Worm (Caenorhabditis elegans): ENCODE measurements around the gene ztf-22.
A peak's percentile ranks its signal among the peaks of the same experiment; 100 is the strongest.

ztf-22 gene

DNA sequence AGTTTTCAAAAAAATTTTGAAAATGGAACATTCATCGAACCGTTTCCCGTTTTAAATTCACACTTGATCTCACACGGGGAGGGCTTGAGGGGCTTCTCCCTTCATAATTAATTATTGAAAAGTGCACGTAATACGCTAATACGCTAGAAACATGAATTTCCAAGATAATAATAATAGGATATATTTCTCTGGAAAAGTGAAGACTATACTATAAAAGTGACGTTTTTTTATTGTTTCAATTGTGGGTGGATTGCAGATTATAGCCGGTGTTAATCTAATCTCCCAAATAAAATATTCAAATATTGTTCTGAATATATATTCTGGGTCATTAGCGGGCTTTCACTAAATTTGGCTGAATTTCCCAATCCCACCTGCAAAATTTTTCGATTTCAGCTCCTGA, 51.9 kb downstream of the ztf-22 start:
- TF ChIP-seq egl-43 (GFP tag; IDR thresholded peaks at IDR 0.05) (no peak), mes-2 (tag; optimal IDR thresholded peaks at IDR 0.05; ENCODE audit: poor library complexity, severe bottlenecking) (no peak), lim-7 (GFP tag; IDR thresholded peaks at IDR 0.05) (no peak), fos-1 (tag; optimal IDR thresholded peaks at IDR 0.05) (no peak), cey-2 (tag; optimal IDR thresholded peaks at IDR 0.05; ENCODE audit: borderline replicate concordance, insufficient read depth) (no peak), duxl-1 (tag; optimal IDR thresholded peaks at IDR 0.05; ENCODE audit: poor library complexity) (no peak), hlh-11 (tag; optimal IDR thresholded peaks at IDR 0.05) (no peak), ctbp-1 (GFP tag; IDR thresholded peaks at IDR 0.05) (no peak), zfp-2 (tag; optimal IDR thresholded peaks at IDR 0.05) (no peak), ztf-11 (tag; optimal IDR thresholded peaks at IDR 0.05) (no peak)

- TF ChIP-seq F44E2.7 (GFP tag; IDR thresholded peaks at IDR 0.05) (0 out of 2 replicates have a peak, but pooled peaks have one; percentile 52), zip-2 (tag; optimal IDR thresholded peaks at IDR 0.05) (no peak), unc-62 (GFP tag; optimal IDR thresholded peaks at IDR 0.05 in 1 of 2) (peak in 1 of 2 experiments; percentile 73), unc-62 (tag; optimal IDR thresholded peaks at IDR 0.05) (no peak), nhr-11 (tag; optimal IDR thresholded peaks at IDR 0.05) (peak; percentile 4)
Observed at ce11 chrII:13230489-13231196, 55.0 kb downstream of the ztf-22 start.

Measured in whole organism, L4 larva.